Fruit fly (Drosophila melanogaster) whole organism: ENCODE measurements around the gene CecA1.

ENCODE experiments used
- CG8478 ChIP-seq: fragments of >200 bp; optimal IDR thresholded peaks from 2 replicates; lab custom pipeline; 2018; ENCODE audit warnings: inconsistent platforms
- EcR ChIP-seq, 2 experiments: fragments of >200 bp; optimal IDR thresholded peaks; 2 replicates each; lab custom pipeline; 2017; ENCODE audit warnings: missing biosample characterization in 2 of 2, missing genetic modification characterization in 2 of 2, missing genetic modification reagents in 2 of 2
- usp ChIP-seq: fragments of >200 bp; optimal IDR thresholded peaks from 2 replicates; lab custom pipeline; 2017; ENCODE audit warnings: missing biosample characterization, missing genetic modification characterization, mixed read lengths

DNA sequence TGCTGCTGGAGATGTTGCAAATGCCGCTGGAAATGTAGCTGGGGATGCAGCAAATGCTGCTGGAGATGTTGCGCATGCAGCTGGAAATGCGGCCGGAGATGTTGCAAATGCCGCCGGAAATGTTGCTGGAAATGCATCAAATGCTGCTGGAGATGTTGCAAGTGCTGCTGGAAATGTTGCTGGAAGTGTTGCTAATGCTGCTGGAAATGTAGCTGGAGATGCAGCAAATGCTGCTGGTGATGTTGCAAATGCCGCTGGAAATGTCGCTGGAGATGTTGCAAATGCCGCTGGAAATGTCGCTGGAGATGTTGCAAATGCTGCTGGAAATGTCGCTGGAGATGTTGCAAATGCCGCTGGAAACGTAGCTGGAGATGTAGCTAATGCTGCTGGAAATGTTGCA is 41.6 kb downstream of the CecA1 start:
- TF ChIP-seq EcR (GFP tag; optimal IDR thresholded peaks at IDR 0.05; lab: Kevin White, UChicago): no peak
- TF ChIP-seq usp: no peak
- TF ChIP-seq CG8478 (lab: Kevin White, UChicago): no peak
